ENCODE assay signal across 2 worm cellular contexts in genomic region chrIII:7478932-7479331, ce11.
TF ChIP-seq lines count a peak whose summit lies in the region.

No protein-coding gene starts in this region.

TF ChIP-seq in whole organism, L1 larva, 84 proteins besides CTCF, POLR2A, EP300 and RAD21 (continued from another document):
- TF ChIP-seq ceh-88 (GFP tag; IDR thresholded peaks at IDR 0.05; lab: Robert Waterston, UW): no peak
- TF ChIP-seq jun-1 (tag; optimal IDR thresholded peaks at IDR 0.05; lab: Kevin White, UChicago): no peak
- TF ChIP-seq nhr-11 (tag; optimal IDR thresholded peaks at IDR 0.05; lab: Kevin White, UChicago): no peak
- TF ChIP-seq nhr-12 (tag; optimal IDR thresholded peaks at IDR 0.05; lab: Kevin White, UChicago): no peak

TF ChIP-seq in whole organism, L4 larva, 104 proteins besides CTCF, POLR2A, EP300 and RAD21 (continued from another document):
- TF ChIP-seq dve-1 (tag; optimal IDR thresholded peaks at IDR 0.05; lab: Kevin White, UChicago; ENCODE audit: insufficient read depth): peak; percentile 68
- no peak for TF ChIP-seq F44E2.7 (GFP tag; IDR thresholded peaks at IDR 0.05; lab: Robert Waterston, UW)
- no peak for TF ChIP-seq fos-1 (tag; optimal IDR thresholded peaks at IDR 0.05; lab: Kevin White, UChicago)
- peak; percentile 21 for TF ChIP-seq hlh-30 (tag; optimal IDR thresholded peaks at IDR 0.05; lab: Kevin White, UChicago; ENCODE audit: insufficient read depth)
- TF ChIP-seq aha-1 (tag; lab: Kevin White, UChicago): peak; percentile 14
- no peak for TF ChIP-seq zip-11 (GFP tag; IDR thresholded peaks at IDR 0.05; lab: Robert Waterston, UW)
- peak; percentile 66 for TF ChIP-seq nhr-28 (tag; optimal IDR thresholded peaks at IDR 0.05; lab: Kevin White, UChicago)
- no peak for TF ChIP-seq nhr-42 (GFP tag; IDR thresholded peaks at IDR 0.05; lab: Robert Waterston, UW)
- TF ChIP-seq lsy-2 (tag; optimal IDR thresholded peaks at IDR 0.05; lab: Kevin White, UChicago): no peak
- no peak for TF ChIP-seq lin-38 (GFP tag; IDR thresholded peaks at IDR 0.05; lab: Robert Waterston, UW)
- TF ChIP-seq D1046.2 (GFP tag; IDR thresholded peaks at IDR 0.05; lab: Robert Waterston, UW): no peak
- no peak for TF ChIP-seq vab-7 (GFP tag; IDR thresholded peaks at IDR 0.05; lab: Robert Waterston, UW)
- TF ChIP-seq ztf-11 (tag; optimal IDR thresholded peaks at IDR 0.05; lab: Kevin White, UChicago): no peak
- TF ChIP-seq gei-8 (GFP tag; optimal IDR thresholded peaks at IDR 0.05; lab: Kevin White, UChicago): no peak
- peak; percentile 79 for TF ChIP-seq hlh-11 (tag; optimal IDR thresholded peaks at IDR 0.05; lab: Kevin White, UChicago)
- no peak for TF ChIP-seq ceh-82 (tag; optimal IDR thresholded peaks at IDR 0.05; lab: Kevin White, UChicago)
- no peak for TF ChIP-seq ceh-62 (tag; optimal IDR thresholded peaks at IDR 0.05; lab: Kevin White, UChicago)
- TF ChIP-seq Y48G9A.11 (GFP tag; IDR thresholded peaks at IDR 0.05; lab: Robert Waterston, UW): no peak
- TF ChIP-seq F37D6.2 (tag; optimal IDR thresholded peaks at IDR 0.05; lab: Kevin White, UChicago): no peak
- no peak for TF ChIP-seq dmd-8 (GFP tag; IDR thresholded peaks at IDR 0.05; lab: Robert Waterston, UW)
- no peak for TF ChIP-seq mes-2 (tag; optimal IDR thresholded peaks at IDR 0.05; lab: Kevin White, UChicago; ENCODE audit: poor library complexity, severe bottlenecking)
- no peak for TF ChIP-seq zip-2 (tag; optimal IDR thresholded peaks at IDR 0.05; lab: Kevin White, UChicago)
- TF ChIP-seq egl-27 (tag; optimal IDR thresholded peaks at IDR 0.05; lab: Kevin White, UChicago): no peak
- no peak for TF ChIP-seq hif-1 (tag; optimal IDR thresholded peaks at IDR 0.05; lab: Kevin White, UChicago)
- no peak for TF ChIP-seq rbr-2 (tag; optimal IDR thresholded peaks at IDR 0.05; lab: Kevin White, UChicago)
TF ChIP-seq in whole organism, L4 larva: peak in this region for 13.
